Worm (Caenorhabditis elegans): ENCODE results near the gene arrd-8.

- TF ChIP-seq him-1 (tag; optimal IDR thresholded peaks at IDR 0.05) (no peak), W03F9.2 (tag; optimal IDR thresholded peaks at IDR 0.05) (no peak)
These were observed 11.5 kb downstream of the arrd-8 start for ce11 chrII:12076355-12076754.

All from whole organism, L4/young adult.